Fruit fly (Drosophila melanogaster) whole organism, adult: ENCODE measurements around the gene Gr8a.

Source experiments
- CG12768 ChIP-seq: fragments of 200-800 bp; sonication (Bioruptor generic); optimal IDR thresholded peaks from 2 replicates; lab custom pipeline; 2017; ENCODE audit warnings: missing biosample characterization, missing genetic modification characterization, mild to moderate bottlenecking, moderate library complexity, missing genetic modification reagents
- CG14711 ChIP-seq: fragments of 200-800 bp; sonication (Bioruptor generic); optimal IDR thresholded peaks from 2 replicates; lab custom pipeline; 2018; ENCODE audit warnings: missing biosample characterization, mild to moderate bottlenecking, missing genetic modification characterization, moderate library complexity
- CG1620 ChIP-seq: fragments of 200-800 bp; sonication (Bioruptor generic); optimal IDR thresholded peaks from 2 replicates; lab custom pipeline; 2016; ENCODE audit warnings: missing biosample characterization, missing genetic modification characterization
- CG33017 ChIP-seq: fragments of 200-800 bp; sonication (Bioruptor generic); optimal IDR thresholded peaks from 2 replicates; lab custom pipeline; 2018; ENCODE audit warnings: missing biosample characterization, mild to moderate bottlenecking, missing genetic modification characterization, moderate library complexity
- CG5204 ChIP-seq: fragments of 200-800 bp; sonication (Bioruptor generic); optimal IDR thresholded peaks from 2 replicates; lab custom pipeline; 2016; ENCODE audit warnings: missing biosample characterization, missing genetic modification characterization
- CG7101 ChIP-seq: fragments of 200-800 bp; sonication (Bioruptor generic); optimal IDR thresholded peaks from 2 replicates; lab custom pipeline; 2018; ENCODE audit warnings: missing biosample characterization, mild to moderate bottlenecking, missing genetic modification characterization, moderate library complexity
- Clk ChIP-seq: fragments of 200-800 bp; sonication (Bioruptor generic); optimal IDR thresholded peaks from 2 replicates; lab custom pipeline; 2017; ENCODE audit warnings: missing biosample characterization, missing genetic modification characterization
- Hr96 ChIP-seq: fragments of 200-800 bp; sonication (Bioruptor generic); optimal IDR thresholded peaks from 2 replicates; lab custom pipeline; 2016; ENCODE audit warnings: missing biosample characterization, missing genetic modification characterization
- Mnt ChIP-seq: fragments of 200-800 bp; sonication (Bioruptor generic); optimal IDR thresholded peaks from 2 replicates; lab custom pipeline; 2016; ENCODE audit warnings: missing biosample characterization, mild to moderate bottlenecking, missing genetic modification characterization
- cnc ChIP-seq, 2 experiments: fragments of >200 bp; optimal IDR thresholded peaks; 2 replicates each; lab custom pipeline; 2017
- kay ChIP-seq: fragments of 200-800 bp; sonication (Bioruptor generic); peaks from one replicate; lab custom pipeline; 2016; ENCODE audit warnings: missing biosample characterization, missing genetic modification characterization, borderline replicate concordance
- pad ChIP-seq: fragments of 200-800 bp; sonication (Bioruptor generic); optimal IDR thresholded peaks from 3 replicates; lab custom pipeline; 2017; ENCODE audit warnings: missing biosample characterization, missing genetic modification characterization, mild to moderate bottlenecking, moderate library complexity, missing genetic modification reagents
- tj ChIP-seq: fragments of 200-800 bp; sonication (Bioruptor generic); optimal IDR thresholded peaks from 3 replicates; lab custom pipeline; 2017; ENCODE audit warnings: missing biosample characterization, mild to moderate bottlenecking, missing genetic modification characterization, moderate library complexity
- toe ChIP-seq: fragments of 200-800 bp; sonication (Bioruptor generic); optimal IDR thresholded peaks from 2 replicates; lab custom pipeline; 2016; ENCODE audit warnings: missing biosample characterization, missing genetic modification characterization

DNA sequence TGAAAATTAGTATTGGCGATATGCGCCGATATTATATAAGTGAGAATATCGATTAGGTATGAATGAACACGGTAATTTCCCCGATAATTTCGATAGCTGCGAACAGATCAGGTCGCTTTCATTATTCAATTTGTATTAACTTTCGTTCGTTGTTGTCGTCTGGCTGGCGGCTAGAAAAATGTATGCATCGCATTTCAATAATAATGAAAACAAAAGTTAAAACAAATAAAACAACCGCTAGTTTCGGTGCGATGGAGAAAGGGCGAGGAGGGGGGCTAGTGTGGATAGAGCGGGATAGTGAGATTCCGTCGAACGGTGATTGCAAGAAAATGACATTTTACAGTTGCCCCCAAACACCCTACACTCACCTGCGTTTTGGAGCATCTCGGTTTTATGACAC, 2.5 kb upstream of the Gr8a start:
- no peak for TF ChIP-seq Clk (GFP tag; lab: Kevin White, UChicago)
- no peak for TF ChIP-seq toe (GFP tag; lab: Kevin White, UChicago)
- no peak for TF ChIP-seq pad
- TF ChIP-seq kay (GFP tag; lab: Kevin White, UChicago) = no peak
- TF ChIP-seq CG1620 (GFP tag; lab: Kevin White, UChicago) = no peak
- no peak for TF ChIP-seq tj (GFP tag; lab: Kevin White, UChicago)
- no peak for TF ChIP-seq CG12768 (GFP tag; lab: Kevin White, UChicago)
- TF ChIP-seq CG14711 (tag; lab: Kevin White, UChicago) = no peak
- TF ChIP-seq CG33017 (tag; lab: Kevin White, UChicago) = no peak
- no peak for TF ChIP-seq Mnt (GFP tag; lab: Kevin White, UChicago)
- TF ChIP-seq cnc (optimal IDR thresholded peaks at IDR 0.05; lab: Kevin White, UChicago) = no peak
- no peak for TF ChIP-seq CG5204 (GFP tag; lab: Kevin White, UChicago)
- TF ChIP-seq CG7101 = no peak
- no peak for TF ChIP-seq Hr96 (GFP tag; lab: Kevin White, UChicago)
